Worm (Caenorhabditis elegans) whole organism, young adult: ENCODE measurements around the gene glb-4.

Experiments used
- F33H1.4 ChIP-seq: fragments of 200-800 bp; sonication (Bioruptor generic); IDR thresholded peaks from 2 replicates; pipeline ENCODE4 v1.3.6; 2022; ENCODE audit warnings: missing genetic modification reagents, missing genetic modification characterization, missing compliant biosample characterization
- ama-1 ChIP-seq, 3 experiments: fragments of 150-350 bp in 1 of 3; sonication (generic microtip) in 2 of 3; optimal IDR thresholded peaks; 2 replicates each; lab custom pipeline; 2014 to 2018; ENCODE audit warnings: missing biosample characterization in 2 of 3, missing genetic modification characterization in 2 of 3, missing genetic modification reagents in 2 of 3
- attf-5 ChIP-seq: fragments of 200-800 bp; sonication (Bioruptor generic); optimal IDR thresholded peaks from 2 replicates; lab custom pipeline; 2018; ENCODE audit warnings: mild to moderate bottlenecking, missing genetic modification characterization, missing compliant biosample characterization
- cebp-1 ChIP-seq, 2 experiments: fragments of 200-800 bp in 1 of 2; sonication (Bioruptor generic) in 1 of 2; sonication (generic microtip) in 1 of 2; IDR thresholded peaks in 1 of 2; optimal IDR thresholded peaks in 1 of 2; 2 replicates each; pipeline versions ENCODE4 v1.3.6 to Lab custom; 2017 to 2022; ENCODE audit warnings: missing compliant biosample characterization in 2 of 2, missing genetic modification characterization in 2 of 2, mild to moderate bottlenecking in 1 of 2, missing genetic modification reagents in 1 of 2, moderate library complexity in 1 of 2
- ceh-79 ChIP-seq: sonication (generic microtip); optimal IDR thresholded peaks from 2 replicates; lab custom pipeline; 2017; ENCODE audit warnings: mild to moderate bottlenecking, missing genetic modification characterization, missing compliant biosample characterization
- gei-17 ChIP-seq: fragments of 200-800 bp; sonication (Bioruptor generic); optimal IDR thresholded peaks from 2 replicates; lab custom pipeline; 2018; ENCODE audit warnings: mild to moderate bottlenecking, missing genetic modification characterization, missing compliant biosample characterization
- lin-40 ChIP-seq: sonication (generic microtip); optimal IDR thresholded peaks from 2 replicates; lab custom pipeline; 2016; ENCODE audit warnings: missing genetic modification characterization, mild to moderate bottlenecking, missing compliant biosample characterization, missing genotype, missing genetic modification reagents
- snpc-1.1 ChIP-seq: sonication (generic microtip); optimal IDR thresholded peaks from 2 replicates; lab custom pipeline; 2017; ENCODE audit warnings: missing genetic modification characterization, mild to moderate bottlenecking, missing compliant biosample characterization, antibody characterized with exemption, moderate library complexity, missing genotype, missing genetic modification reagents; ENCODE audit not compliant: insufficient read depth
- snpc-4 ChIP-seq, 5 experiments: fragments of 150-350 bp in 1 of 5; sonication (generic microtip) in 4 of 5; optimal IDR thresholded peaks; 2 replicates each; lab custom pipeline; 2014 to 2018; ENCODE audit warnings: missing genetic modification characterization in 5 of 5, missing biosample characterization in 3 of 5, antibody characterized with exemption in 2 of 5, mild to moderate bottlenecking in 2 of 5, missing compliant biosample characterization in 2 of 5, missing genotype in 2 of 5, moderate library complexity in 2 of 5, missing genetic modification reagents in 1 of 5

ce11 chrII:11128989-11129388, 18.0 kb upstream of the glb-4 start, which contains the start of gene F40F8.3:
- no peak for TF ChIP-seq gei-17
- TF ChIP-seq attf-5 (GFP tag; lab: Kevin White, UChicago) = no peak
- no peak for TF ChIP-seq cebp-1 (GFP tag; IDR thresholded peaks at IDR 0.05; lab: Robert Waterston, UW)
- TF ChIP-seq cebp-1 (tag; optimal IDR thresholded peaks at IDR 0.05; lab: Kevin White, UChicago) = no peak
- no peak for TF ChIP-seq F33H1.4 (GFP tag; lab: Robert Waterston, UW)
- TF ChIP-seq snpc-4 (GFP tag; optimal IDR thresholded peaks at IDR 0.05; lab: Kevin White, UChicago) = no peak
- TF ChIP-seq snpc-4 (tag; optimal IDR thresholded peaks at IDR 0.05; lab: Kevin White, UChicago) = no peak
- no peak for TF ChIP-seq ceh-79
- TF ChIP-seq ama-1 (optimal IDR thresholded peaks at IDR 0.05; lab: Kevin White, UChicago) = no peak
- no peak for TF ChIP-seq ama-1 (GFP tag; optimal IDR thresholded peaks at IDR 0.05; lab: Kevin White, UChicago)
- no peak for TF ChIP-seq lin-40 (tag; lab: Kevin White, UChicago)
- TF ChIP-seq snpc-1.1 = no peak
